Worm (Caenorhabditis elegans) whole organism, L4 larva: ENCODE data around the gene lec-6.

ENCODE experiments used
- aha-1 ChIP-seq: fragments of 150-350 bp; peaks from one replicate; lab custom pipeline; 2014; ENCODE audit warnings: missing biosample characterization, missing genetic modification characterization
- daf-16 ChIP-seq, 3 experiments: sonication (generic microtip); optimal IDR thresholded peaks; 2 replicates each; lab custom pipeline; 2016 to 2017; ENCODE audit warnings: missing genetic modification characterization in 3 of 3, missing genetic modification reagents in 3 of 3, mild to moderate bottlenecking in 2 of 3, missing compliant biosample characterization in 2 of 3, missing biosample characterization in 1 of 3, moderate library complexity in 1 of 3
- daf-19 ChIP-seq: fragments of 200-800 bp; sonication (Bioruptor generic); conservative IDR thresholded peaks from 2 replicates; pipeline ENCODE4 v1.3.6; 2022; ENCODE audit warnings: missing genetic modification characterization, missing compliant biosample characterization
- dmd-6 ChIP-seq: fragments of 200-800 bp; sonication (Bioruptor generic); IDR thresholded peaks from 2 replicates; pipeline ENCODE4 v1.3.6; 2022; ENCODE audit warnings: missing genetic modification reagents, missing genetic modification characterization, missing compliant biosample characterization
- dmd-9 ChIP-seq: fragments of 200-800 bp; sonication (Bioruptor generic); IDR thresholded peaks from 2 replicates; pipeline ENCODE4 v1.3.6; 2022; ENCODE audit warnings: missing genetic modification reagents, missing genetic modification characterization, missing compliant biosample characterization
- dve-1 ChIP-seq: sonication (generic microtip); optimal IDR thresholded peaks from 2 replicates; lab custom pipeline; 2017; ENCODE audit warnings: antibody characterized with exemption, mild to moderate bottlenecking, missing genetic modification characterization, missing compliant biosample characterization; ENCODE audit not compliant: insufficient read depth
- hlh-11 ChIP-seq: fragments of 200-800 bp; sonication (Bioruptor generic); optimal IDR thresholded peaks from 2 replicates; lab custom pipeline; 2018; ENCODE audit warnings: mild to moderate bottlenecking, missing genetic modification characterization, missing compliant biosample characterization
- hlh-30 ChIP-seq: sonication (generic microtip); optimal IDR thresholded peaks from 2 replicates; lab custom pipeline; 2017; ENCODE audit warnings: antibody characterized with exemption, mild to moderate bottlenecking, missing genetic modification characterization, missing compliant biosample characterization; ENCODE audit not compliant: insufficient read depth
- lim-7 ChIP-seq: fragments of 200-800 bp; sonication (Bioruptor generic); IDR thresholded peaks from 2 replicates; pipeline ENCODE4 v1.3.6; 2022; ENCODE audit warnings: missing genetic modification characterization, missing compliant biosample characterization
- lin-39 ChIP-seq: fragments of 150-350 bp; optimal IDR thresholded peaks from 2 replicates; lab custom pipeline; 2014; ENCODE audit warnings: missing biosample characterization, missing genetic modification reagents, missing genetic modification characterization
- lsy-2 ChIP-seq, 2 experiments: fragments of 150-350 bp in 1 of 2; sonication (generic microtip) in 1 of 2; optimal IDR thresholded peaks; 2 replicates each; lab custom pipeline; 2014 to 2017; ENCODE audit warnings: missing biosample characterization in 2 of 2, missing genetic modification characterization in 2 of 2
- mdl-1 ChIP-seq, 2 experiments: fragments of 150-350 bp in 1 of 2; sonication (generic microtip) in 1 of 2; optimal IDR thresholded peaks; 2 replicates each; lab custom pipeline; 2014 to 2017; ENCODE audit warnings: missing biosample characterization in 2 of 2, missing genetic modification characterization in 2 of 2
- mdt-29 ChIP-seq: fragments of 200-800 bp; sonication (Bioruptor generic); IDR thresholded peaks from 2 replicates; pipeline ENCODE4 v1.3.6; 2022; ENCODE audit warnings: missing genetic modification reagents, missing genetic modification characterization, missing compliant biosample characterization
- mep-1 ChIP-seq: fragments of 150-350 bp; sonication (generic microtip); optimal IDR thresholded peaks from 3 replicates; lab custom pipeline; 2014; ENCODE audit warnings: missing biosample characterization, missing genetic modification characterization
- mes-2 ChIP-seq: sonication (generic microtip); optimal IDR thresholded peaks from 2 replicates; lab custom pipeline; 2016; ENCODE audit warnings: missing genotype, mild to moderate bottlenecking, missing genetic modification characterization, missing compliant biosample characterization; ENCODE audit not compliant: poor library complexity, severe bottlenecking
- mxl-3 ChIP-seq: fragments of 200-800 bp; sonication (Bioruptor generic); optimal IDR thresholded peaks from 2 replicates; lab custom pipeline; 2018; ENCODE audit warnings: mild to moderate bottlenecking, missing genetic modification characterization, missing compliant biosample characterization
- nhr-11 ChIP-seq: fragments of 150-350 bp; optimal IDR thresholded peaks from 2 replicates; lab custom pipeline; 2014; ENCODE audit warnings: missing biosample characterization, missing genetic modification characterization
- nhr-111 ChIP-seq: fragments of 200-800 bp; sonication (Bioruptor generic); optimal IDR thresholded peaks from 2 replicates; lab custom pipeline; 2018; ENCODE audit warnings: mild to moderate bottlenecking, missing genetic modification characterization, missing compliant biosample characterization
- nhr-28 ChIP-seq: fragments of 150-350 bp; optimal IDR thresholded peaks from 2 replicates; lab custom pipeline; 2014; ENCODE audit warnings: missing biosample characterization, missing genetic modification characterization
- nhr-41 ChIP-seq: fragments of 200-800 bp; sonication (Bioruptor generic); IDR thresholded peaks from 2 replicates; pipeline ENCODE4 v1.3.6; 2022; ENCODE audit warnings: missing genetic modification reagents, missing genetic modification characterization, missing compliant biosample characterization
- nhr-48 ChIP-seq: sonication (generic microtip); optimal IDR thresholded peaks from 2 replicates; lab custom pipeline; 2016; ENCODE audit warnings: mild to moderate bottlenecking, missing genetic modification characterization, missing compliant biosample characterization
- nhr-6 ChIP-seq: fragments of 150-350 bp; optimal IDR thresholded peaks from 2 replicates; lab custom pipeline; 2014; ENCODE audit warnings: missing biosample characterization, missing genetic modification characterization
- nhr-77 ChIP-seq: fragments of 150-350 bp; optimal IDR thresholded peaks from 2 replicates; lab custom pipeline; 2014; ENCODE audit warnings: missing biosample characterization, missing genetic modification characterization
- php-3 ChIP-seq: fragments of 200-800 bp; sonication (Bioruptor generic); IDR thresholded peaks from 2 replicates; pipeline ENCODE4 v1.3.6; 2022; ENCODE audit warnings: missing genetic modification reagents, missing genetic modification characterization, missing compliant biosample characterization
- sdz-12 ChIP-seq: fragments of 200-800 bp; sonication (Bioruptor generic); optimal IDR thresholded peaks from 2 replicates; lab custom pipeline; 2018; ENCODE audit warnings: mild to moderate bottlenecking, missing genetic modification characterization, missing compliant biosample characterization
- spr-1 ChIP-seq: sonication (generic microtip); optimal IDR thresholded peaks from 2 replicates; lab custom pipeline; 2016; ENCODE audit warnings: mild to moderate bottlenecking, missing genetic modification characterization, missing compliant biosample characterization
- tra-1 ChIP-seq: fragments of 200-800 bp; sonication (Bioruptor generic); IDR thresholded peaks from 2 replicates; pipeline ENCODE4 v1.3.6; 2022; ENCODE audit warnings: missing genetic modification reagents, missing genetic modification characterization, missing compliant biosample characterization
- unc-62 ChIP-seq, 3 experiments: fragments of 150-350 bp in 1 of 3; sonication (generic microtip); optimal IDR thresholded peaks in 2 of 3; peaks in 1 of 3; 1 replicate in 1 of 3; 2 replicates in 2 of 3; lab custom pipeline; 2014 to 2017; ENCODE audit warnings: missing biosample characterization in 3 of 3, missing genetic modification characterization in 3 of 3, missing genetic modification reagents in 3 of 3, missing genotype in 1 of 3
- vab-7 ChIP-seq: fragments of 200-800 bp; sonication (Bioruptor generic); IDR thresholded peaks from 2 replicates; pipeline ENCODE4 v1.3.6; 2022; ENCODE audit warnings: missing genetic modification reagents, missing genetic modification characterization, missing compliant biosample characterization
- zip-11 ChIP-seq: fragments of 200-800 bp; sonication (Bioruptor generic); IDR thresholded peaks from 2 replicates; pipeline ENCODE4 v1.3.6; 2022; ENCODE audit warnings: missing genetic modification characterization, missing compliant biosample characterization
- zip-2 ChIP-seq: fragments of 150-350 bp; optimal IDR thresholded peaks from 2 replicates; lab custom pipeline; 2014; ENCODE audit warnings: missing biosample characterization, missing genetic modification characterization

Gene lec-6

ce11 chrIII:623754-624153, 23.6 kb upstream of the lec-6 start (continued):
- TF ChIP-seq unc-62 (GFP tag; optimal IDR thresholded peaks at IDR 0.05 in 1 of 2; lab: Kevin White, UChicago) (peak in 1 of 2 experiments; percentile 42), unc-62 (tag; optimal IDR thresholded peaks at IDR 0.05; lab: Kevin White, UChicago) (no peak), mdl-1 (tag; optimal IDR thresholded peaks at IDR 0.05; lab: Kevin White, UChicago) (peak; percentile 60 to 96), tra-1 (GFP tag; lab: Robert Waterston, UW) (peak; percentile 77), spr-1 (tag; lab: Kevin White, UChicago) (peak; percentile 53), nhr-11 (tag; lab: Kevin White, UChicago) (peak; percentile 87), mxl-3 (GFP tag; lab: Kevin White, UChicago) (peak; percentile 98), nhr-111 (GFP tag; lab: Kevin White, UChicago) (no peak), lim-7 (GFP tag; lab: Robert Waterston, UW) (no peak), lin-39 (no peak), zip-2 (tag; lab: Kevin White, UChicago) (no peak), nhr-6 (tag; lab: Kevin White, UChicago) (peak; percentile 90), mdt-29 (GFP tag; lab: Robert Waterston, UW) (no peak), sdz-12 (no peak)

- TF ChIP-seq nhr-77 (peak; percentile 57), mxl-3 (GFP tag; lab: Kevin White, UChicago) (peak; percentile 11), mep-1 (tag; lab: Kevin White, UChicago) (peak; percentile 19), daf-19 (no peak), mdt-29 (GFP tag; lab: Robert Waterston, UW) (peak; percentile 26; the same call in 1 of the 2 replicates), daf-16 (GFP tag; optimal IDR thresholded peaks at IDR 0.05; lab: Kevin White, UChicago) (no peak), daf-16 (tag; optimal IDR thresholded peaks at IDR 0.05; lab: Kevin White, UChicago) (peak; percentile 39), hlh-11 (tag; lab: Kevin White, UChicago) (peak; percentile 56), dmd-6 (GFP tag; lab: Robert Waterston, UW) (peak; percentile 81), php-3 (0 out of 2 replicates have a peak, but pooled peaks have one; percentile 44), mdl-1 (tag; optimal IDR thresholded peaks at IDR 0.05; lab: Kevin White, UChicago) (peak in 1 of 2 experiments; percentile 63), dmd-9 (GFP tag; lab: Robert Waterston, UW) (no peak), lsy-2 (tag; optimal IDR thresholded peaks at IDR 0.05; lab: Kevin White, UChicago) (peak in 1 of 2 experiments; percentile 22), hlh-30 (tag; lab: Kevin White, UChicago) (peak; percentile 87), lin-39 (no peak), aha-1 (tag; lab: Kevin White, UChicago) (peak; percentile 23), nhr-28 (peak; percentile 73), dve-1 (tag; lab: Kevin White, UChicago) (peak; percentile 58), mes-2 (tag; lab: Kevin White, UChicago) (no peak)
Observed at ce11 chrIII:620204-620718, 20.1 kb upstream of the lec-6 start, which contains the start of gene T19C3.4. T19C3.4 (minus strand) TSS chrIII:620254.

ce11 chrIII:617467-617866, 17.3 kb upstream of the lec-6 start, which contains the start of gene T19C3.2:
T19C3.2 (minus strand) TSS chrIII:617567.
- TF ChIP-seq lim-7 (GFP tag; lab: Robert Waterston, UW) (no peak), nhr-41 (no peak), zip-11 (GFP tag; lab: Robert Waterston, UW) (no peak), nhr-48 (tag; lab: Kevin White, UChicago) (no peak), mdt-29 (GFP tag; lab: Robert Waterston, UW) (no peak), lin-39 (no peak)
- TF ChIP-seq, all 104 proteins: peak for 0

- no peak for TF ChIP-seq vab-7 (GFP tag; lab: Robert Waterston, UW)
Observed at ce11 chrIII:614447-614846, 14.3 kb upstream of the lec-6 start, which contains the start of gene T19C3.3. T19C3.3 (minus strand) TSS chrIII:614547.
